Worm (Caenorhabditis elegans): ENCODE results near the gene rpl-43.

ce11 chrII:14165430-14165929 is 10.4 kb downstream of the rpl-43 start:
- TF ChIP-seq sem-2 (GFP tag; optimal IDR thresholded peaks at IDR 0.05) (no peak), drap-1 (GFP tag; optimal IDR thresholded peaks at IDR 0.05) (no peak), mep-1 (tag; optimal IDR thresholded peaks at IDR 0.05) (no peak), M03D4.4 (tag; optimal IDR thresholded peaks at IDR 0.05) (no peak), snpc-4 (tag; optimal IDR thresholded peaks at IDR 0.05) (no peak), unc-39 (tag; optimal IDR thresholded peaks at IDR 0.05) (no peak), nhr-12 (tag; optimal IDR thresholded peaks at IDR 0.05) (no peak), unc-62 (GFP tag; optimal IDR thresholded peaks at IDR 0.05) (no peak), nhr-76 (tag; optimal IDR thresholded peaks at IDR 0.05) (no peak)
